Fruit fly (Drosophila melanogaster): ENCODE measurements around the gene CG43739.

The CG43739 gene

DNA sequence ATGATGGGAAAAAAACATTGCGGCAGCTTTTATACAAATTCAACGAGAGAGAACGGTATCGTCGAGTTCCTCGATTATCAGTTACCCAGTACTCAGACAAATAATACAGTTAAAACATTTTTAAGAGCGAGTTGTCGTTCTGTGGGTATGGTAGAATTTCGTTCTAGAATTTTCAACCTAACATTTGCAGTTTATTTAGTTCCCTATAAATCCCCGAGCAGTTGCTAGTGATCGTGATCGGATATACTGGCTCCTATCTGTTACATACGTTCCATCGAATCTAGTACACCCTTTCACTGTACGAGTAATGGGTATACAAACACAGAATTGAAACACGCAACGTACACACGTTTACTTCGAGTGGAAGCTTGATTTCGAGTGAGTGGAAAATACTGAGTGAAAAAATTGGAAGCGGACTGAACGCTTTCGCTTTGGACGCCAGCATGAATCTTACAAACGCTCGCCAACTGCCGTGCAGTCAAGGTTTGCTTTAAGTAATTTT is 53.9 kb downstream of the CG43739 start, which contains the start of gene CG9338 (continued):
- TF ChIP-seq Neu2 (GFP tag; optimal IDR thresholded peaks at IDR 0.05; ENCODE audit: borderline replicate concordance), result no peak
- no peak for TF ChIP-seq Dref (GFP tag; IDR thresholded peaks at IDR 0.05)
- TF ChIP-seq CG5953 (GFP tag; IDR thresholded peaks at IDR 0.05), result peak; percentile 21; the same call in 1 of the 2 replicates
- TF ChIP-seq CG5245 (GFP tag; optimal IDR thresholded peaks at IDR 0.05), result peak; percentile 48
- TF ChIP-seq CG31441 (GFP tag; IDR thresholded peaks at IDR 0.05), result peak; percentile 97
- TF ChIP-seq CG1832 (GFP tag; optimal IDR thresholded peaks at IDR 0.05), result no peak
- peak; percentile 77 for TF ChIP-seq Oli (tag; optimal IDR thresholded peaks at IDR 0.05)
- peak; percentile 89 for TF ChIP-seq CG15011 (GFP tag; optimal IDR thresholded peaks at IDR 0.05)
- TF ChIP-seq grn (GFP tag; optimal IDR thresholded peaks at IDR 0.05), result peak; percentile 11
- peak; percentile 86 for TF ChIP-seq caup (GFP tag; optimal IDR thresholded peaks at IDR 0.05; ENCODE audit: severe bottlenecking)
- peak; percentile 79 for TF ChIP-seq Side (GFP tag; optimal IDR thresholded peaks at IDR 0.05)
- peak; percentile 76 for TF ChIP-seq esg (GFP tag; conservative IDR thresholded peaks at IDR 0.05)
- TF ChIP-seq CG14014 (GFP tag; IDR thresholded peaks at IDR 0.05), result peak; percentile 73
- TF ChIP-seq CG10543 (GFP tag; optimal IDR thresholded peaks at IDR 0.05), result peak; percentile 94
- TF ChIP-seq HLH4C (GFP tag; IDR thresholded peaks at IDR 0.05; ENCODE audit: partially characterized antibody), result peak; percentile 73
- peak; percentile 81 for TF ChIP-seq pum (GFP tag; optimal IDR thresholded peaks at IDR 0.05)
- no peak for TF ChIP-seq Kr (GFP tag; optimal IDR thresholded peaks at IDR 0.05)
- TF ChIP-seq CG17829 (tag; optimal IDR thresholded peaks at IDR 0.05), result peak; percentile 95
- peak; percentile 76 for TF ChIP-seq corto (GFP tag; optimal IDR thresholded peaks at IDR 0.05)
- TF ChIP-seq CG9437 (GFP tag; optimal IDR thresholded peaks at IDR 0.05), result peak; percentile 58
- peak; percentile 74 for TF ChIP-seq CG15696 (tag; optimal IDR thresholded peaks at IDR 0.05)
- peak in 1 of 3 experiments; percentile 57 for TF ChIP-seq lola (GFP tag; optimal IDR thresholded peaks at IDR 0.05)
- peak; percentile 57; the same call in 1 of the 2 replicates for TF ChIP-seq bbx (GFP tag; IDR thresholded peaks at IDR 0.05; ENCODE audit: partially characterized antibody)
- TF ChIP-seq CG6272 (GFP tag; IDR thresholded peaks at IDR 0.05), result peak; percentile 83
- TF ChIP-seq CG4282 (GFP tag; optimal IDR thresholded peaks at IDR 0.05), result no peak
- no peak for TF ChIP-seq Doc2 (GFP tag; IDR thresholded peaks at IDR 0.05)
- peak; percentile 91 for TF ChIP-seq E2f1 (GFP tag; IDR thresholded peaks at IDR 0.05)
- TF ChIP-seq Fer1 (GFP tag; optimal IDR thresholded peaks at IDR 0.05), result peak; percentile 97
- TF ChIP-seq salm (tag; optimal IDR thresholded peaks at IDR 0.05), result peak; percentile 72
- peak; percentile 88 for TF ChIP-seq croc (GFP tag; conservative IDR thresholded peaks at IDR 0.05)
- TF ChIP-seq pnt (GFP tag; optimal IDR thresholded peaks at IDR 0.05), result peak; percentile 77
- TF ChIP-seq Abd-B (GFP tag; optimal IDR thresholded peaks at IDR 0.05), result peak; percentile 67
- peak; percentile 33 for TF ChIP-seq CG33557 (GFP tag; optimal IDR thresholded peaks at IDR 0.05)
- TF ChIP-seq Camta (GFP tag; optimal IDR thresholded peaks at IDR 0.05), result peak; percentile 74
- TF ChIP-seq CG17568 (GFP tag; optimal IDR thresholded peaks at IDR 0.05), result peak; percentile 85
- peak; percentile 77 for TF ChIP-seq Dbx (GFP tag; IDR thresholded peaks at IDR 0.05)
- peak; percentile 95 for TF ChIP-seq CG32532 (GFP tag; IDR thresholded peaks at IDR 0.05)
- no peak for TF ChIP-seq Tbp (GFP tag; optimal IDR thresholded peaks at IDR 0.05)
- 0 out of 3 replicates have a peak, but pooled peaks have one; percentile 23 for TF ChIP-seq vnd (GFP tag; IDR thresholded peaks at IDR 0.05; ENCODE audit: partially characterized antibody)
- peak; percentile 62 for TF ChIP-seq CG1529 (GFP tag; optimal IDR thresholded peaks at IDR 0.05)
- peak; percentile 44; the same call in 1 of the 2 replicates for TF ChIP-seq CG11247 (GFP tag; IDR thresholded peaks at IDR 0.05)
- TF ChIP-seq CG11093 (GFP tag; IDR thresholded peaks at IDR 0.05), result peak; percentile 93
- TF ChIP-seq nom (GFP tag; optimal IDR thresholded peaks at IDR 0.05), result no peak
- TF ChIP-seq Bgb (GFP tag; IDR thresholded peaks at IDR 0.05; ENCODE audit: partially characterized antibody), result peak; percentile 44; the same call in 1 of the 2 replicates
- peak; percentile 81 for TF ChIP-seq Atf6 (GFP tag; IDR thresholded peaks at IDR 0.05)
- TF ChIP-seq CG11504 (tag; optimal IDR thresholded peaks at IDR 0.05), result peak; percentile 84
- peak; percentile 90 for TF ChIP-seq CG7357 (GFP tag; IDR thresholded peaks at IDR 0.05)
- peak; percentile 70 for TF ChIP-seq CG12219 (GFP tag; optimal IDR thresholded peaks at IDR 0.05)
- TF ChIP-seq CG13123 (GFP tag; optimal IDR thresholded peaks at IDR 0.05), result peak; percentile 47
